Fruit fly (Drosophila melanogaster): ENCODE measurements around the gene CG9981.

Gene CG9981

DNA sequence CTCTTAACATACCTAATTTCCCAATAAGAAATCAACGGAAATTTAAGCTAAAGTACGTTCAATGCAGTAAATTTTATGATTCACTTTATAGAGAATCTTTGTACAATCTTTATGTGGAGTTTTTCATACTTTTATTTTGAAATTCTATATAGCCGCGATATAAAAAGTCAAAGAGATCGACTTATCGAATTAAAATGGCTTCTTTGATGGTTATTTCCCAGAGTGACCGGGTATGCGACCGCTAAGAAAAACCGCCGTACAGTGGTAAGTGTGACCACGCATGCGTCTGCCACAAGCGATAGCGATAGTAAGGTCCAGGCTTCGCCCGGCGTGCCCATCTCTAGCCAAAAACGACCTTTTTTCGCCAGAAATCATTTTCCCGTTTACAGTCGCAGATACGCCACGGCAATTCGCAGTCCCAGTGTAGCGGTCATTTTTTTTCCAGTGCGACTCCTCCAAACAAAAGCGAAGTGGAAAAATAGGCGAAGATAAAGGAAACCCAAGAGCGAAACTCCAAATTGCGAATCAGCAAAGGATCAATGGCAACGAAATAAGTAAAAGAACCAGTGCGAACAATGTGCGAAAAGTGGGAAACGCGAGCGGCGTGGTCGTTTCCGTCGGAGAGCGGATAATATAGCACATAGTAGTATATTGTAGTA is 17.7 kb upstream of the CG9981 start, which contains the start of gene hang (continued):
- TF ChIP-seq Sox102F (GFP tag; optimal IDR thresholded peaks at IDR 0.05) (peak; percentile 38), cyc (GFP tag; optimal IDR thresholded peaks at IDR 0.05) (peak; percentile 12), CG10631 (GFP tag; optimal IDR thresholded peaks at IDR 0.05) (no peak), CG6276 (GFP tag; optimal IDR thresholded peaks at IDR 0.05) (peak; percentile 46), CG6163 (GFP tag; IDR thresholded peaks at IDR 0.05) (peak; percentile 12; the same call in 1 of the 3 replicates), achi (GFP tag; optimal IDR thresholded peaks at IDR 0.05) (no peak), CG16779 (tag; optimal IDR thresholded peaks at IDR 0.05) (peak; percentile 60), Lpt (GFP tag; optimal IDR thresholded peaks at IDR 0.05) (no peak), Smox (GFP tag; optimal IDR thresholded peaks at IDR 0.05) (peak; percentile 5)

dm6 chrX:16421899-16422412 is 17.0 kb upstream of the CG9981 start, which contains the start of gene AnxB11:
AnxB11 (minus strand) TSS chrX:16422265.
- TF ChIP-seq CG3032 (tag; optimal IDR thresholded peaks at IDR 0.05): no peak
- TF ChIP-seq ss (GFP tag; optimal IDR thresholded peaks at IDR 0.05): peak in 1 of 2 experiments; percentile 9
- no peak for TF ChIP-seq net (GFP tag; optimal IDR thresholded peaks at IDR 0.05)
- TF ChIP-seq achi (GFP tag; optimal IDR thresholded peaks at IDR 0.05): peak; percentile 9
- no peak for TF ChIP-seq CG3919 (GFP tag; optimal IDR thresholded peaks at IDR 0.05)
- no peak for TF ChIP-seq spab (GFP tag; optimal IDR thresholded peaks at IDR 0.05)
- TF ChIP-seq CG34406 (GFP tag; optimal IDR thresholded peaks at IDR 0.05): no peak
- TF ChIP-seq Eip78C (GFP tag): peak; percentile 64
- no peak for TF ChIP-seq Hr38 (GFP tag; optimal IDR thresholded peaks at IDR 0.05)
- no peak for TF ChIP-seq CG7368 (GFP tag; optimal IDR thresholded peaks at IDR 0.05)
- TF ChIP-seq vri (GFP tag; optimal IDR thresholded peaks at IDR 0.05): no peak
- TF ChIP-seq CG4318 (GFP tag; optimal IDR thresholded peaks at IDR 0.05): no peak
- TF ChIP-seq CG32006 (GFP tag; optimal IDR thresholded peaks at IDR 0.05): no peak
- TF ChIP-seq Eip93F (GFP tag; optimal IDR thresholded peaks at IDR 0.05): no peak
- TF ChIP-seq CG11294 (GFP tag; IDR thresholded peaks at IDR 0.05): no peak
- TF ChIP-seq CG6808 (GFP tag; optimal IDR thresholded peaks at IDR 0.05): no peak
- TF ChIP-seq svp (GFP tag): no peak
- no peak for TF ChIP-seq topi (GFP tag; optimal IDR thresholded peaks at IDR 0.05)
- TF ChIP-seq Ets21C (GFP tag; optimal IDR thresholded peaks at IDR 0.05): no peak
- TF ChIP-seq fd85E (GFP tag; optimal IDR thresholded peaks at IDR 0.05): no peak
- TF ChIP-seq cyc (GFP tag; optimal IDR thresholded peaks at IDR 0.05): no peak
- no peak for TF ChIP-seq Lpt (GFP tag; optimal IDR thresholded peaks at IDR 0.05)
- no peak for TF ChIP-seq Blimp-1 (GFP tag; optimal IDR thresholded peaks at IDR 0.05)
- no peak for TF ChIP-seq Hr4 (GFP tag; optimal IDR thresholded peaks at IDR 0.05)
- no peak for TF ChIP-seq CG15336 (GFP tag; IDR thresholded peaks at IDR 0.05)
- TF ChIP-seq CG8632 (GFP tag; optimal IDR thresholded peaks at IDR 0.05): no peak
- peak; percentile 23 for TF ChIP-seq dsx (GFP tag; optimal IDR thresholded peaks at IDR 0.05; ENCODE audit: poor library complexity, severe bottlenecking)
- no peak for TF ChIP-seq CG8319 (GFP tag; optimal IDR thresholded peaks at IDR 0.05)
- TF ChIP-seq Sox14 (GFP tag; optimal IDR thresholded peaks at IDR 0.05): no peak
- TF ChIP-seq CG11762 (GFP tag; optimal IDR thresholded peaks at IDR 0.05; ENCODE audit: insufficient read depth): no peak
- no peak for TF ChIP-seq Sox15 (GFP tag; optimal IDR thresholded peaks at IDR 0.05)
- TF ChIP-seq CG16779 (tag; optimal IDR thresholded peaks at IDR 0.05): no peak
- no peak for TF ChIP-seq Eip75B (GFP tag; optimal IDR thresholded peaks at IDR 0.05)
- no peak for TF ChIP-seq CG31627 (GFP tag; optimal IDR thresholded peaks at IDR 0.05)

DNA sequence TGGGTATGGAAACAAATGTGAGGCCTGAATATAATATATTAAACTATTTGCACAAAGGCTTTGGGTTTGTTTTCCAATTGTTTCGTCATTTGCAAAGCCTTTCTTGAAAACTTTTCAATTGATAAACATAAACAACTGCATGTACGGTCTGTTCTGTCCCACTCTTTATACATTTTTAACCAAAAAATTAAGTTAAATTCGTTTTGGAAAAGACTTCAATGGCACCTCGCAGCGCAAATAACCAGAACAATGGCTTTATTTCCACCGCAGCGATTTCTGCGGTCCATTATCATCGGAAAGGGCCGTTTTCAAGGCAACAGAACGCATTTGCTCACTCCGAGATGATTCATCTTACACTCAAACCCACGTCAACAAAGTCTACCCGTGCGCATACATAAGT is 16.0 kb upstream of the CG9981 start:
- TF ChIP-seq svp (GFP tag): peak; percentile 30
- TF ChIP-seq CG8319 (GFP tag; optimal IDR thresholded peaks at IDR 0.05): no peak
- peak; percentile 12 for TF ChIP-seq Eip78C (GFP tag)
- no peak for TF ChIP-seq Blimp-1 (GFP tag; optimal IDR thresholded peaks at IDR 0.05)
- TF ChIP-seq CG6276 (GFP tag; optimal IDR thresholded peaks at IDR 0.05): no peak
- TF ChIP-seq CG32006 (GFP tag; optimal IDR thresholded peaks at IDR 0.05): no peak
- peak; percentile 18 for TF ChIP-seq Sox14 (GFP tag; optimal IDR thresholded peaks at IDR 0.05)
